Worm (Caenorhabditis elegans): Measurements from ENCODE around the gene sri-36.
"Not testable (repeated sequence)": the region's sequence is repeated elsewhere in the genome, so short reads cannot be mapped to it uniquely, and the experiment has no call there.

The sri-36 gene

ce11 chrII:2627154-2627799, 41.9 kb upstream of the sri-36 start, which contains the start of gene sri-71:
sri-71 (plus strand) TSS chrII:2627749.
- TF ChIP-seq sptf-1 (tag; optimal IDR thresholded peaks at IDR 0.05) (peak; percentile 32), ham-2 (GFP tag; optimal IDR thresholded peaks at IDR 0.05) (no peak)

DNA sequence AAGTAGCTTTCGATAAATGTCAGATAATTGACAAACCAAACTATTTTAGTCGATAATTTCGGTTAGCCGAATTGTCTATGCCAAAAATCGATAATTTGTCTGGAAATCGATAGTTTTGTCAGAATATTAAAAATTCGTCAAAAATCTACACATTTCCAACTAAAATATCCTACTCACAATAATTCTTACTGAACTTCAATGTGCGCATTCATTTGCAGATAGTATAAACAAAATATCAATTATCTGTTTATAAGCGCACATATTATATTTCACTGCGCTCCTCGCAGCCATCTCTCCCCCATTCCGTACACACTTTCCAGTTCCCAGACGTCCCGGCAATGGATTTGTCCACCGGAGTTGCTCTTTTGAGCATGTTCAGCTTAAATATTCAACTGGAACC, 39.4 kb upstream of the sri-36 start, which contains the start of gene lgc-28:
TSS of gene lgc-28 (plus strand) at position 301 of the 400 bp plus-strand sequence.
- TF ChIP-seq nhr-12 (tag; optimal IDR thresholded peaks at IDR 0.05) (no peak), zip-8 (tag; optimal IDR thresholded peaks at IDR 0.05) (no peak), pha-4 (tag; optimal IDR thresholded peaks at IDR 0.05) (no peak), snpc-4 (tag; optimal IDR thresholded peaks at IDR 0.05) (no peak), flh-1 (GFP tag; optimal IDR thresholded peaks at IDR 0.05) (no peak), unc-120 (tag; optimal IDR thresholded peaks at IDR 0.05; ENCODE audit: poor library complexity, severe bottlenecking) (no peak), lsy-2 (tag; optimal IDR thresholded peaks at IDR 0.05) (no peak), mls-2 (tag; optimal IDR thresholded peaks at IDR 0.05) (no peak), lin-13 (tag; optimal IDR thresholded peaks at IDR 0.05) (no peak), ztf-11 (tag; optimal IDR thresholded peaks at IDR 0.05) (no peak), drap-1 (GFP tag; optimal IDR thresholded peaks at IDR 0.05) (no peak), nhr-28 (tag; optimal IDR thresholded peaks at IDR 0.05) (no peak), bed-3 (GFP tag; optimal IDR thresholded peaks at IDR 0.05) (no peak)

- not testable (repeated sequence) for TF ChIP-seq unc-39 (tag; optimal IDR thresholded peaks at IDR 0.05); tbx-8 (GFP tag; optimal IDR thresholded peaks at IDR 0.05); sptf-1 (tag; optimal IDR thresholded peaks at IDR 0.05)
Observed at ce11 chrII:2622936-2623452, 37.6 kb upstream of the sri-36 start, which contains the start of gene D2062.4. D2062.4 (plus strand) TSS chrII:2623402.

DNA sequence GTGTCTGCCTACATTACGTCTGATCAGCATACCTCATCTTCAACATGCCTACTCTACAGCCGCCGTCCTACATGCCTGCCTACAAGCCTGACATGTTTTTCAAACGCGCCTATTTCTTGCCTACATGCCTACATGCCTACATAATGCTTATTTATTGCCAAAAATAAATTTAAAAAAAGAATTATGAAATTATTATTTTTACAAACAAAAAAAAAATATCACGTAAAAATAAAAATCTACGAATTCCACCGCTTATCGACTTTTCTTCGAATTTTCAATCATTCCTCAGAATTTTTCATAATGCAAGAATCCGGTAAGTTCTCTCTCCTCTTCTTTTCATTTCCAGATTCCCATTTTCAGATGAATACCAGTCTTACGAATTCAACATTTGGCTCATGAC, 37.1 kb upstream of the sri-36 start, which contains the start of gene D2062.5:
TSS of gene D2062.5 (plus strand) at position 301 of the 400 bp plus-strand sequence.
- TF ChIP-seq blmp-1 (tag; optimal IDR thresholded peaks at IDR 0.05) (no peak), ceh-39 (tag; optimal IDR thresholded peaks at IDR 0.05) (no peak), bed-3 (GFP tag; optimal IDR thresholded peaks at IDR 0.05) (no peak)

ce11 chrII:2619148-2619547, 33.8 kb upstream of the sri-36 start, which contains the start of gene msrp-6:
msrp-6 (plus strand) TSS chrII:2619448.
- TF ChIP-seq lin-32 (GFP tag; optimal IDR thresholded peaks at IDR 0.05); unc-62 (GFP tag; optimal IDR thresholded peaks at IDR 0.05); mab-5 (tag; optimal IDR thresholded peaks at IDR 0.05): not testable (repeated sequence)

- not testable (repeated sequence) for TF ChIP-seq nhr-12, ztf-11, mls-2 (tag; optimal IDR thresholded peaks at IDR 0.05)
Observed at ce11 chrII:2616634-2617033, 31.2 kb upstream of the sri-36 start, which contains the start of gene msrp-5. msrp-5 (plus strand) TSS chrII:2616934.

- TF ChIP-seq M03D4.4 (tag; optimal IDR thresholded peaks at IDR 0.05); ces-1 (GFP tag; optimal IDR thresholded peaks at IDR 0.05); ztf-11 (tag; optimal IDR thresholded peaks at IDR 0.05): not testable (repeated sequence)
Observed at ce11 chrII:2612278-2612677, 26.9 kb upstream of the sri-36 start, which contains the start of gene D2062.13. D2062.13 (plus strand) TSS chrII:2612578.

DNA sequence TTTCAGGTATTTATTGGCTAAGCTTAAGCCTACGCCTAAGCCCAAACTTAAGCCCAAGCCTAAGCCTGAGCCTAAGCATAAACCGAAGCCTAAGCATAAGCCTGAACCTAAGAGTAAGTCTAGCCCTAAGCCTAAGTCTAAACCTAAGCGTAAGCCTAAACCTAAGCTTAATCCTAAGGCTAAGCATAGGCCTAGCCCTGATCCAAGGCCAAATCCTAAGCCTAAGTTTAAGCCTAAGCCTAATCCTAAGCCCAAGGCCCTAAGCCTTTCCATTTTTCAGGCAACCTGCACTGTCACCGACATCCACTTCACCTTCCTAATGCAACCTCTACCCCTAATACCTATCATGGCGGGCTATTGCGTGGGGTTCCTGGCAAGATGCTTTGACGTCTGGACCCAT, 25.6 kb upstream of the sri-36 start:
- TF ChIP-seq lsy-2 (tag; optimal IDR thresholded peaks at IDR 0.05) (no peak), sptf-1 (tag; optimal IDR thresholded peaks at IDR 0.05) (no peak), ham-2 (GFP tag; optimal IDR thresholded peaks at IDR 0.05) (no peak), nhr-237 (tag; optimal IDR thresholded peaks at IDR 0.05) (no peak), unc-62 (GFP tag; optimal IDR thresholded peaks at IDR 0.05) (no peak), blmp-1 (tag; optimal IDR thresholded peaks at IDR 0.05) (no peak), ztf-11 (tag; optimal IDR thresholded peaks at IDR 0.05) (no peak), hlh-1 (tag; optimal IDR thresholded peaks at IDR 0.05) (no peak), bed-3 (GFP tag; optimal IDR thresholded peaks at IDR 0.05) (no peak), unc-120 (tag; optimal IDR thresholded peaks at IDR 0.05; ENCODE audit: poor library complexity, severe bottlenecking) (no peak), M03D4.4 (tag; optimal IDR thresholded peaks at IDR 0.05) (no peak), nhr-2 (tag; optimal IDR thresholded peaks at IDR 0.05) (no peak), cnd-1 (tag; optimal IDR thresholded peaks at IDR 0.05) (no peak), drap-1 (GFP tag; optimal IDR thresholded peaks at IDR 0.05) (no peak), elt-1 (tag; optimal IDR thresholded peaks at IDR 0.05; ENCODE audit: borderline replicate concordance, insufficient read depth) (no peak), mls-2 (tag; optimal IDR thresholded peaks at IDR 0.05) (no peak), tbx-8 (GFP tag; optimal IDR thresholded peaks at IDR 0.05) (no peak), ces-1 (GFP tag; optimal IDR thresholded peaks at IDR 0.05) (no peak)

Data from whole organism, mixed stage, embryonic.